Fruit fly (Drosophila melanogaster) Kc167 (cell line): ENCODE data around the gene CG14454.
"Not testable (repeated sequence)": the region's sequence is repeated elsewhere in the genome, so short reads cannot be mapped to it uniquely, and the experiment has no call there.

ENCODE experiments used
- Myc ChIP-seq: fragments of >200 bp; optimal IDR thresholded peaks from 2 replicates; lab custom pipeline; 2017; ENCODE audit warnings: missing external identifiers
- Sin3A ChIP-seq: fragments of >200 bp; optimal IDR thresholded peaks from 2 replicates; lab custom pipeline; 2018; ENCODE audit warnings: missing external identifiers
- h ChIP-seq: fragments of >200 bp; optimal IDR thresholded peaks from 3 replicates; lab custom pipeline; 2018; ENCODE audit warnings: missing external identifiers
- insv ChIP-seq: fragments of >200 bp; optimal IDR thresholded peaks from 3 replicates; lab custom pipeline; 2018; ENCODE audit warnings: missing external identifiers
- psq ChIP-seq: fragments of >200 bp; optimal IDR thresholded peaks from 2 replicates; lab custom pipeline; 2017; ENCODE audit warnings: missing external identifiers
- ttk ChIP-seq: sonication (Bioruptor generic); optimal IDR thresholded peaks from 2 replicates; lab custom pipeline; 2017; ENCODE audit warnings: missing external identifiers

CG14454 gene

dm6 chr3L:22717137-22717767 lies 24.9 kb upstream of the CG14454 start, which contains the start of the genes ArfGAP3 and CG32452:
Gene ArfGAP3, minus strand, starts transcription at chr3L:22717577.
Gene CG32452, plus strand, starts transcription at chr3L:22717728.
- TF ChIP-seq ttk (lab: Kevin White, UChicago) (no peak), psq (lab: Kevin White, UChicago) (peak; percentile 77)

dm6 chr3L:22713605-22714004 lies 21.3 kb upstream of the CG14454 start:
- TF ChIP-seq psq (lab: Kevin White, UChicago), result no peak
- no peak for TF ChIP-seq ttk (lab: Kevin White, UChicago)
- TF ChIP-seq Myc (lab: Kevin White, UChicago), result no peak
- TF ChIP-seq Sin3A (lab: Kevin White, UChicago), result no peak
- no peak for TF ChIP-seq h
- no peak for TF ChIP-seq insv

DNA sequence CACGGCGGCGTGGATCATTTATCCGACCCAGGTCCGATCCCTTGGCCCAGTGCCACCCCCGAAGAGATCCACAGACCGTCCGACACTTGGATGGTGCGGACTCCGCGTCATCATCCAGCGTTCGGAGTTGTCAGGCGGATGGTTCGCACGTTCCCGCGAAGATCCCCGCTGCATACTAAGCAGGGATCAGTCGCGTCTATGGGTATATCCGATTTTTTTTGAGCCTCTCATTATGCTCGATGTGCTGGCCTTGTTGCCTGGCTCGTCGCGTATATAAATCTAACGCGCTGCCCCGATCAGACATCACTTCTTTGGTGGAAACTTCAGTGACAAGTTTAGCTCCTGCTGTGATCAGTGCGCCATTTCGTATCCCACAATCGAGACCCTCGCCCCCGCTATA lies 19.5 kb upstream of the CG14454 start, which contains the start of gene CG11370:
Gene CG11370 (plus strand): TSS at position 301 of the 400 bp plus-strand sequence.
- TF ChIP-seq ttk (lab: Kevin White, UChicago) (no peak), Sin3A (lab: Kevin White, UChicago) (no peak)

DNA sequence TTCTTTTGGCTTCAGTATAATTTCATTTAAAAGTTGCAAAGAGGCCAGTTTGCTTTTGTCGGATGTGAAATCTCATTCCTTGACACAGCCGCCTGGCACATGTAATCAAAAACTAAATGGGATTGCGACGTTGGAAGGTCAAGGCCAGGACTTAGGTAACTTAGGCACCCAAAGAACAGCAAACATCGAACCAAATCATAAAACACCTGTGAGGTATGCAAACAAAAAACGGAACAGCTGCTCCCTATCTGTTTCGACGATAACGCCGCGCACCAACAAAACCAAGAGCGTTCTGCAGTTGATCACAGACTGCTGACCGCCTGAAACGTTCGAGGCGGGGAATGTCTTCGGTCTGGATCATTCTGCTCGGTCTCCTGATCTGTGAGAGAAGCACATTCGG lies 6.8 kb upstream of the CG14454 start, which contains the start of gene CG45116:
Gene CG45116 (plus strand): TSS at position 301 of the 400 bp plus-strand sequence.
- TF ChIP-seq ttk (lab: Kevin White, UChicago), result no peak
- no peak for TF ChIP-seq Sin3A (lab: Kevin White, UChicago)
- no peak for TF ChIP-seq h
- no peak for TF ChIP-seq Myc (lab: Kevin White, UChicago)
- TF ChIP-seq insv, result no peak
- TF ChIP-seq psq (lab: Kevin White, UChicago), result no peak

DNA sequence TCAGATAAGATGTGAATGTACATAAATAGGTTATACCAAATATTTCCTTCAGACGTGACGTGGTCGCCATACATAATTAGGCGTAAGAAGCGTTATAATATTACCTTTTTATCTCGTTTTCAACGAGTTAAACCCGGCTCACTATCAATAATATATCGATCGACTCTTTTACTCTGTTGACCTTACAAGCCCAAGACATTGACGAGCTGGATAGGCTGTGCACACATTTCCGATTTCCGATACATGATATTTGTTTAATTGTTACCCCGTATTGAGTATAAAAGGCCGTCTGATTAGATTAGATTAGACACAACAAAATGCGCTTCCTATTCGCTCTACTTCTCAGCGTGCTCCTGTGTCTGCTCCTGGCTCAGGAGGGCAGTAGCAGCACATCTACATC lies 4.6 kb upstream of the CG14454 start, which contains the start of gene CG32453:
Gene CG32453 (plus strand): TSS at position 301 of the 400 bp plus-strand sequence.
- TF ChIP-seq Myc (lab: Kevin White, UChicago); Sin3A (lab: Kevin White, UChicago); insv: not testable (repeated sequence)

DNA sequence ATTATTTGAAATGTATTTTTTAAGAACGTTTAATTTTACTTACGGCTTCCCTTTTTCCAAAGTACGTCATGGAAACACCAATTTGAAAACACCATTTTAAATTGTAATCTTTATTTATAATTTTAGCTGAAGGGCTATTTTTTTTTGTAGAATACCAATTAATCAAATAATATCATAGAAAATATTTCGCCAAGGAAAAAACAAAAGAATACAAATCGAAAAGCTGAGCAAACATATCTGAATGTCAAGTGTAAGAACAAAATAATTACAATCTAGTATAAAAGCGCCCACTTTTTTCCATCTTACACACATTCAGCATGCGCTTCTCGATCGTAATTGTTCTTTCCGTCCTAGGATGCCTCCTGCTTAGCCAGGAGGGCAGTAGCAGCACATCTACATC lies 3.3 kb upstream of the CG14454 start, which contains the start of gene CG14452:
Gene CG14452 (plus strand): TSS at position 301 of the 400 bp plus-strand sequence.
- TF ChIP-seq Myc (lab: Kevin White, UChicago), result no peak
- no peak for TF ChIP-seq ttk (lab: Kevin White, UChicago)
- no peak for TF ChIP-seq h
- TF ChIP-seq insv, result no peak
- TF ChIP-seq psq (lab: Kevin White, UChicago), result no peak
- TF ChIP-seq Sin3A (lab: Kevin White, UChicago), result no peak

dm6 chr3L:22693712-22694111 lies 1.4 kb upstream of the CG14454 start, which contains the start of the genes CG12546 and CG14453:
Gene CG12546, minus strand, starts transcription at chr3L:22693812.
Gene CG14453, plus strand, starts transcription at chr3L:22694083.
- TF ChIP-seq ttk (lab: Kevin White, UChicago), result no peak
- TF ChIP-seq Myc (lab: Kevin White, UChicago), result no peak
- TF ChIP-seq psq (lab: Kevin White, UChicago), result no peak
- TF ChIP-seq Sin3A (lab: Kevin White, UChicago), result no peak
- no peak for TF ChIP-seq h
- TF ChIP-seq insv, result no peak

DNA sequence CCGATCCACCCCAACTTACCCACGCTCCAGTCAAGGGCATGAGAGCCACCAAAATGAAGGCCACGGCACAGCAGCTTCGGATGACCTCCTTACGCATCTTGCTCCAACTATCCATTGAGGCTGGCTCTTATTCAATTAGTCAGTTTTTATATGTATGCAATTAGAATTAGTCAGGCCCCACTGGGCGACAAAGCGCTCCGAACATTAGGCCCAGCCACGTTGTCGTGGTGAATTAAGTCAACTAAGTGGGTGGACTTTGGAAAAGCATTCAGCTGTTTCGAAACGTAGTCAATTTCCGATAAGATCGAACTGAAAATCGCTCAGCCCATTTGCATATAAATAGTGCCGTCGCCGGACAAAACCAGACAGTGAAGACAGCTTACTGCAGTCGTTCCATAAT lies 5.3 kb downstream of the CG14454 start, which contains the start of the genes CG14455 and CG14456:
Gene CG14455 (minus strand): TSS at position 101 of the 400 bp plus-strand sequence.
Gene CG14456 (plus strand): TSS at position 236 of the 400 bp plus-strand sequence.
- TF ChIP-seq insv, result no peak

dm6 chr3L:22680932-22681331 lies 11.4 kb downstream of the CG14454 start:
- TF ChIP-seq Sin3A (lab: Kevin White, UChicago), result no peak
- TF ChIP-seq insv, result no peak
- no peak for TF ChIP-seq ttk (lab: Kevin White, UChicago)
- no peak for TF ChIP-seq h
- no peak for TF ChIP-seq psq (lab: Kevin White, UChicago)
- no peak for TF ChIP-seq Myc (lab: Kevin White, UChicago)

dm6 chr3L:22671699-22672276 lies 20.5 kb downstream of the CG14454 start:
- no peak for TF ChIP-seq psq (lab: Kevin White, UChicago)
- TF ChIP-seq h, result no peak
- TF ChIP-seq ttk (lab: Kevin White, UChicago), result no peak
- TF ChIP-seq insv, result no peak
- no peak for TF ChIP-seq Sin3A (lab: Kevin White, UChicago)
- no peak for TF ChIP-seq Myc (lab: Kevin White, UChicago)

- TF ChIP-seq ttk (lab: Kevin White, UChicago) (no peak), Myc (lab: Kevin White, UChicago) (no peak), h (no peak), psq (lab: Kevin White, UChicago) (no peak), Sin3A (lab: Kevin White, UChicago) (no peak), insv (no peak)
Observed at dm6 chr3L:22670174-22670573, 22.2 kb downstream of the CG14454 start.

DNA sequence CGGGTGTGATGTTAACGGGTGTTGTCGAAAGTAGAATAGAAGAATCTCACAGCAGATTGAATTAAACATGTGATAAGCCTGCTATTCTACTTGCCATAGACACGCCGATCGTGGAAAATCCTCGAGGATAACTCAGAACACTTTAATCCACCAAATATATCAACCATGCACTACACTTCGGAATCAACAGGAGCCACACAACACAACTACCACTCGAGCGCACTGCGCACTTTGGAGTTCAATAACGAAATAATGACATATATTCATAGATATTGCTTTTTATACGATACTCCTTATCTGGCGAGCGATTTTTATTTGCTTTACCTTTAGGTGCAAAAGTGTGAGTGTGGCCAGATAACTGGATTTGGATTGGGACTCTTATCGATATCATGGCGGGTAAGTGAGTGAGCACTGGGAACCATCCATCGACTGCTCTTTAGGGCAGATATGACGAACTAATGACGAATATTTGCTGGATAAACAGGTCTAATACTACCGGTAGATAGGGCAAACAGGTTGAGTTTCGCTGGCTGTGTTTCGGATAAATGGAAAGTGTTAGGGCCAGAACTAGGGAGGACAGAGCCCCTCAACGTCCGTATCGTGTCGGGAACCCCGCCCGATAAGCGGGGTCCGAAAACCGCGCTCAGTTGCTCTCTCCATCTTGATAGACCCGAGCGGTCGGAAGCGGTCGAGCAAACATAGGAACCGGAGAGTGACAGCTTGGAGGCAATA lies 22.9 kb downstream of the CG14454 start, which contains the start of gene Jhbp6:
Gene Jhbp6 (plus strand): TSS at position 682 of the 732 bp plus-strand sequence.
- no peak for TF ChIP-seq insv
- no peak for TF ChIP-seq h
- TF ChIP-seq ttk (lab: Kevin White, UChicago), result no peak
- no peak for TF ChIP-seq psq (lab: Kevin White, UChicago)
- TF ChIP-seq Myc (lab: Kevin White, UChicago), result no peak
- no peak for TF ChIP-seq Sin3A (lab: Kevin White, UChicago)
